Worm (Caenorhabditis elegans): ENCODE measurements around the gene cra-1.

Gene cra-1

DNA sequence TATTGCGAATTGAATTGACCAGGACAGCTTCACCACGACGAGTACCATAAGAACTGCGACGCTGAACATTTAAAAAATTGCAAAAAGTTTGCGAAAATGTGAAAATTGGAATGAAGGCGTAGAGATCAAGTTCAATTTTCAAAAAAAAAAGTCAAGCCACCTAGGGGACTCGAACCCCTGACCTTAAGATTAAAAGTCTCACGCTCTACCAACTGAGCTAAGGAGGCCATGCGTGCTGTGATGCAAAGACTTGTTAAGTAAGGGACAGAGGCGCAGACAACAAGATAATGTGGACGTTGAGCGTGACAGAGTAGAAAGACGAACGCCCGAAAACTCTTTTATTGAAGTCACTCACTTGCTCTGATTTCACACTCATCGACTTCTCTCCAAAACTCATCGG is 18.3 kb upstream of the cra-1 start (continued):
- peak; percentile 70; the same call in 1 of the 2 replicates for TF ChIP-seq hmg-20 (GFP tag; IDR thresholded peaks at IDR 0.05)
- 0 out of 2 replicates have a peak, but pooled peaks have one; percentile 56 for TF ChIP-seq ceh-100 (GFP tag; IDR thresholded peaks at IDR 0.05)
- peak; percentile 67 for TF ChIP-seq attf-5 (GFP tag; optimal IDR thresholded peaks at IDR 0.05)
- TF ChIP-seq nhr-27 (tag; optimal IDR thresholded peaks at IDR 0.05): peak; percentile 40
- peak; percentile 85 for TF ChIP-seq hmg-1.2 (GFP tag; IDR thresholded peaks at IDR 0.05)
- TF ChIP-seq snpc-1.1 (tag; optimal IDR thresholded peaks at IDR 0.05; ENCODE audit: insufficient read depth): peak; percentile 40

DNA sequence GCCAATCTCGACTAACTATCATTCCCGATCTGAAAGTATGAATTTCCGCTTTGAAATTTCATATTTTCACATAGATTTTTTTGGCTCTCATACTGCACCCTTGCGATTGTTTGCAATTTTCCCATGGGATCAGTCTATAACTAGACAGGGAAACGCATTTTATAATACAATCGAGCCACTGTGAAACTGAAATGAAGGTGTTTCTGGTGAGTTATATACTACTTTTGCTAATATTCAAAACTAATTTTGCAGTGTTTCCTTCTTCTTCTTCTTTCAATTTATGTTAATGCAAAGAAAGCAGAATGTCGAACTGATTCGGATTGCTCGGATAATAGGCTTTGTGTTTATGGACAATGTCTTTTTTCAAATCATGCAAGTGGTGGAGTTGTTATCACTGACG is 16.6 kb upstream of the cra-1 start:
- no peak for TF ChIP-seq F52B5.7 (tag; optimal IDR thresholded peaks at IDR 0.05)
- no peak for TF ChIP-seq ztf-25 (GFP tag; IDR thresholded peaks at IDR 0.05)
- no peak for TF ChIP-seq ztf-18 (tag; optimal IDR thresholded peaks at IDR 0.05)
- TF ChIP-seq sptf-2 (GFP tag; optimal IDR thresholded peaks at IDR 0.05): no peak
- no peak for TF ChIP-seq ztf-22 (GFP tag; optimal IDR thresholded peaks at IDR 0.05)
- TF ChIP-seq ekl-4 (GFP tag; IDR thresholded peaks at IDR 0.05): no peak
- no peak for TF ChIP-seq snpc-1.3 (tag; optimal IDR thresholded peaks at IDR 0.05; ENCODE audit: insufficient read depth)
- no peak for TF ChIP-seq C17E4.6 (GFP tag; IDR thresholded peaks at IDR 0.05)
- TF ChIP-seq ZK185.1 (tag; optimal IDR thresholded peaks at IDR 0.05; ENCODE audit: poor library complexity, severe bottlenecking): no peak
- TF ChIP-seq ama-1 (optimal IDR thresholded peaks at IDR 0.05): no peak
- no peak for TF ChIP-seq ama-1 (GFP tag; optimal IDR thresholded peaks at IDR 0.05)
- TF ChIP-seq bed-1 (GFP tag; IDR thresholded peaks at IDR 0.05): no peak
- TF ChIP-seq athp-1 (tag; optimal IDR thresholded peaks at IDR 0.05): no peak
- no peak for TF ChIP-seq hlh-12 (tag; optimal IDR thresholded peaks at IDR 0.05)
- no peak for TF ChIP-seq atf-7 (tag; optimal IDR thresholded peaks at IDR 0.05)
- no peak for TF ChIP-seq F22D6.2 (tag; optimal IDR thresholded peaks at IDR 0.05)
- no peak for TF ChIP-seq die-1 (tag; optimal IDR thresholded peaks at IDR 0.05)
- TF ChIP-seq pbrm-1 (GFP tag; IDR thresholded peaks at IDR 0.05): no peak

DNA sequence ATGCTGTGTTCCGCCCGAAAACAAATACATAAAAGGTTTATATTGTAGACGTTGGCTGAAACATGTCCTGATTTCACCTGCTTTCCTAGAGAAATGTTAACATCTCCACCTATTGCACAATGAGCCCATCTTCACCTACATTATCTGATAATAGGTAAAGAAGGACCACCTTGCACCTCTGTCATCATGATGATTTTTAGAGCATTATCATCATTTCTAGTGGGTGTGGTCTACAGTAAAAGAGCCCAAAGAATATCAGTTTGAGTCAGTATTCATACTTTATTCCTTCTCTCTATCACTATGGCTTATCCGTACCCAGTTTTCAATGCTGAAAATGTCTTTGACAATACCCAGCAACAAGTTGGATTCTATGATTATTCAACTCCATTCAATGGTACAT is 14.9 kb upstream of the cra-1 start, which contains the start of gene med-2:
Gene med-2 (plus strand): TSS at position 301 of the 400 bp plus-strand sequence.
- TF ChIP-seq sea-2 (GFP tag; IDR thresholded peaks at IDR 0.05): no peak
- TF ChIP-seq bed-2 (GFP tag; IDR thresholded peaks at IDR 0.05): no peak

DNA sequence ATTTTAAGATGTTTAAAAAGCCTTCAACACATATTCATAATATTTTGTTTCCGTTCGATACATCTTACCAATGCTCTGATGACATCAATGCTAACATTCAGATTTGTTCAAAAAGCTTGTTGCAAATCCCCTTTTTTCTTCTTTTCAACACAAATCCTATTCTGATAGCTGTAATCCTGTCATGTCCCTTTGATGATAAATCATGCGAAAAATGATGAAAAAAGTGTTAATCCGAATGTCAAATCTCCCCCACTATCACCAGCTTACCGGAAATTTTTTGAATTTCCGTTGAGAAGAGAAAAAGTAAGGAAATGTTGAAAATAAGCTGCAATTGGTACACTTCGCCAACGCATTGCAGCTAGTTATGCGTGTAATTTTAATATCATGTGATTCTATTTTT is 12.5 kb upstream of the cra-1 start:
- TF ChIP-seq tbx-9 (tag; optimal IDR thresholded peaks at IDR 0.05; ENCODE audit: borderline replicate concordance): no peak
- no peak for TF ChIP-seq die-1 (tag; optimal IDR thresholded peaks at IDR 0.05)
- no peak for TF ChIP-seq ztf-26 (tag; optimal IDR thresholded peaks at IDR 0.05)
- TF ChIP-seq madf-8 (GFP tag; conservative IDR thresholded peaks at IDR 0.05): no peak
- no peak for TF ChIP-seq nfya-2 (GFP tag; IDR thresholded peaks at IDR 0.05)
- TF ChIP-seq B0035.1 (tag; optimal IDR thresholded peaks at IDR 0.05): no peak

DNA sequence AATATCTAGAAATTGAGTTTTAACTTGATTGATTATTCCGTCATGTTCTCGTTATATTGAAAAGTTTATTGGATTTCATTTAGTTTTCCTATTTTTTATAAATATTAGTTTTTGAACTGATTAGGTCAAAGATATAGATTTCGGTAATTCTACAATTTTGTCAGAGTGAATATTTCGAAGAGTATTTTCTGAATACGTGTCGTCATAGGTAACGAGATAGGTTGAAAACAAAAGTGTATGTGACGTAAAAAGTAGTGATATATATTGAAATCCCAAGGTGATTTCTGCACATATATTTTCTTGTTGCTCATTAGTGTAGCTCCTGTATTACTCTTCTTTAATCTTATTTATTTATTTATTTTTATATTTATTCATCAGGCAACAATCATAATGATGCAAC is 11.5 kb upstream of the cra-1 start, which contains the start of gene K04C2.7:
Gene K04C2.7 (plus strand): TSS at position 301 of the 400 bp plus-strand sequence.
- TF ChIP-seq B0035.1 (tag; optimal IDR thresholded peaks at IDR 0.05) (no peak), nhr-80 (tag; optimal IDR thresholded peaks at IDR 0.05) (no peak)

DNA sequence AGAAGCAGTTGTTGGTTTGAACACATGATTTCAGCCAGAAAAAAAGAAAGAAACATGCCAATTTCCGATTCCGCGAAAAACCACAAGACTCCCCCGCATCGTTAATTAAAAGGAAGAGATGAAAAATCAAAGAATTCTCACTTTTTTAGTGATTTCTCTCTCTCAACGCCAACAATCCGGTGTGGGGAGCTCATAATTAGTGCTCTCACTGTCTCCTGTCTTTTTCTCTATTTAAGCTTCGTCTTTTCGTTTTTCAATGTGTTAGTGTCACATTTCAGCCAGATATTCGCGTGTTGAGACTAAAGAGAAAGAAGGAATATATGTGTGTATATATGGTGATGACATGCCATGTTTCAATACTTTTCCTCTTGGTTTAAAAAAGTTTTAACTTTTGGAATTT is 4.5 kb upstream of the cra-1 start:
- TF ChIP-seq hlh-26 (GFP tag; conservative IDR thresholded peaks at IDR 0.05) (no peak), tlf-1 (GFP tag; optimal IDR thresholded peaks at IDR 0.05) (peak; percentile 23), lin-54 (GFP tag; optimal IDR thresholded peaks at IDR 0.05) (no peak), efl-1 (GFP tag; optimal IDR thresholded peaks at IDR 0.05) (no peak), ama-1 (optimal IDR thresholded peaks at IDR 0.05) (peak; percentile 46), ama-1 (GFP tag; optimal IDR thresholded peaks at IDR 0.05) (no peak), K11D2.4 (GFP tag; IDR thresholded peaks at IDR 0.05) (peak; percentile 51; the same call in 1 of the 2 replicates), lin-35 (GFP tag; optimal IDR thresholded peaks at IDR 0.05) (peak in 1 of 3 experiments; percentile 10)
